Worm (Caenorhabditis elegans) whole organism, L4/young adult: Measurements from ENCODE around the gene psd-1.

Experiments used
- W03F9.2 ChIP-seq: fragments of 150-350 bp; optimal IDR thresholded peaks from 2 replicates; lab custom pipeline; 2014; ENCODE audit warnings: missing biosample characterization, missing genetic modification characterization
- dao-5 ChIP-seq: sonication (generic microtip); optimal IDR thresholded peaks from 2 replicates; lab custom pipeline; 2016; ENCODE audit warnings: missing genotype, missing genetic modification characterization, moderate library complexity, missing compliant biosample characterization
- him-1 ChIP-seq: sonication (generic microtip); optimal IDR thresholded peaks from 2 replicates; lab custom pipeline; 2016; ENCODE audit warnings: missing genotype, missing genetic modification reagents, missing genetic modification characterization, missing compliant biosample characterization

DNA sequence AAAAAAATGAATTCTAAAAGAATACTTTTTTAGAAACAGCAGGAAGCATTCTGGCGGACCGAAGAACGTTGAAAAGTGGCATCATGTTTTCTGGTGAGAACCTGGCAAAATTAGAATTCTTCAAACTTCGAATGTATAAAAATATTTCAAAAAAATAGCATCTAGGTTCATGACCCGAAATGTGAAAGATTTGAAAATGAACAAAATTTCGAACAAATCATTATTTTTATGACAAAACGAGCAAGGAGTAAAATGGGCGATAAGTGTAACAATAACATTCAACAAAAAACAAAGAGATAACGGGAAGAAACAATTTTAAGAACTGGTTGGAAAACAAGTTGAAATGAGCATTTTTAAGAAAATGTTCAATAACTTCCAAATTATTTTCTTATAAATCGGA is at the start of gene psd-1:
- TF ChIP-seq W03F9.2 (tag; lab: Kevin White, UChicago), result no peak
- no peak for TF ChIP-seq dao-5 (tag; lab: Kevin White, UChicago)
- TF ChIP-seq him-1 (tag; lab: Kevin White, UChicago), result no peak
